Worm (Caenorhabditis elegans): Measurements from ENCODE around the gene odr-4.

The odr-4 gene

DNA sequence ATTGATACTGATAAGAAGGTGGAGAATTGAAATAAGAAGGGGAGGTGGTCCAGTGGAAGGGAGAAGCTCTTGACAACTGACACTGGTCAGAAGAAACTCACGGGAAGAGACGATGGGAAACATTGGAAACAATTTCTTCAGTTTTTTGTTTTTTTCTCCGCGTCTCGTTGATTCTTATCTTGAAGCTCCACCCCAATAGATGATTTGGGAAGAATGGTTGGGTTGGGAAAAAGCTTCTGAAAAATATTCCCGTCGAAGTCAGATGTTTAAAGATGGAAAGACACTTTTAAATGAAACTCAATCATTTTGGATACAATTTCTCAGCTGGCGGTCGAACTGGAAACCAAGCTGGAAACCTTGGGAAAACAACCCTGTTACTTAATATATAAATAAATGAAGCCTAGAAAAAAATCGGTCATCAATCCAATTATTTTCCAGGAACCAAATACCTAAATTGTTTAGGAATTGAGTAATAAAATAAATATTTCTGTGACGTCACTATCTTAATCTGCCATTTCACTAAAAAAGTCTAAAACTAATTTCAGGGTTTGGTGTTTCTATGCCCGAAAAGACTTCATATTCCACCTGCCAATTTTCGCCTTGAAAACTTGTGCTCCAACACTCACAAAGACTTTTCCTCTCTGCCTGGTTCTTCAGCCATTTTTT, at the start of gene odr-4, which contains the start of gene Y102E9.5:
odr-4 (plus strand) TSS at position 616 of the 666 bp plus-strand sequence.
Y102E9.5 (minus strand) TSS at position 101 of the 666 bp plus-strand sequence.
- TF ChIP-seq hmg-11 (tag; optimal IDR thresholded peaks at IDR 0.05) (no peak), nhr-28 (tag; optimal IDR thresholded peaks at IDR 0.05) (no peak), fkh-10 (GFP tag; optimal IDR thresholded peaks at IDR 0.05) (no peak)

DNA sequence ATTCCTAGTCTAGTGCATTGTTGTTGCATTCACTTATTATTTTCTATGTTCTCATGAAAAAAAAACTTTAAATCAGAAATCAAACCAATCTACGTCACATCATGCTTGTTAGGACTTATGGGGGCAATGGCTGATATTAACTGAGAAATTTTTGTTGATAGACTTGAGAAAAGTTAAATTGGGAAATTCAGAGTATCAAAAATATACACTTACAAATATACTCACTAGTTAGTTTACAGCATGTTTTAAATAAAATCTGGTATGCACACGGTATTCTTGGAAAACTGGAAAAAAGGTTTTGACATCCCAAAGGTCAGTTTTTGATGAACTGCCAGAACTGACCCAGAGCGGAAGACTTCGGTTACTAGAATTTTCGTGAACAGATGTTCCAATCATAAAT, 49.6 kb upstream of the odr-4 start:
- TF ChIP-seq aly-2 (tag; optimal IDR thresholded peaks at IDR 0.05) = no peak

DNA sequence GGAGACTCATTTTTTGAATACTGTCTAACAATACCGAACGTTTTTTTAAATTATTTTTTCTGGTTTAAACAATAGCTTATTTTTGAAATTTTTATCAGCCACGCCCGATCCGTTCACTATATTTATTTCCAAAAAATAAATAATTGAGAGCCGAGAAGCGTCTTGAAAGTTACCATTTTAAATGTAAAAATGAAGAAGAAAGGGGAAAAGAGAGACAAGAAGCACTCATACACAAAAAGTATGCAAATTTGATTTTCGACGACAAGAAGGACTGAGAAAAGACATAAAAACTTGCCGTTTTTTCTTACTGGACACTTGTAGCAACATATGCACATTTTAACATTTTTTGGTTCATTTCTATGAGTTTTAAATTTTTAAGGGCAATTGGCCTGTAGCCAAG, 48.8 kb upstream of the odr-4 start:
- TF ChIP-seq fkh-10 (GFP tag; optimal IDR thresholded peaks at IDR 0.05) (peak; percentile 79), pqm-1 (tag; optimal IDR thresholded peaks at IDR 0.05) (no peak), elt-2 (tag; optimal IDR thresholded peaks at IDR 0.05) (no peak), hmg-11 (tag; optimal IDR thresholded peaks at IDR 0.05) (no peak), mml-1 (tag; optimal IDR thresholded peaks at IDR 0.05) (no peak), ceh-82 (tag; optimal IDR thresholded peaks at IDR 0.05) (no peak), elt-3 (tag; optimal IDR thresholded peaks at IDR 0.05) (no peak)

DNA sequence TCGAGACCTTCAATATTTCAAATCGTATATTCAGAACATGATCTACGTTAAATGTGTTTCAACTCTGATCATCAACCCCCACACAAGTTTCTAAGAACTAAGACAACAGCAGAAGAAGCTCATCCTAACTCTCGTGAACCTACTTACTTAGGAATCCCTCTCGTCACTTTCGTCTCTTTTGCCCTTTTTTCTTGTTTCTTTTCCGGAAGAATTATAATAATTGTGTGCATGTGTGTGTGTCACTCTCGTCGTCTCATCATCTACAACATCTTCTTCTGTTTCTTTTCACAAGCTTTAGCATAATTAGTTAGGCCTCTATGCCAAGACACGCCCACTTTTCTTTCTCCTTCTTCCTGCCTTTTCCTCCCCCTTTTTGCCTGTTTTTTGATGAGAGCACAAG, 40.1 kb upstream of the odr-4 start:
- TF ChIP-seq unc-39 (tag; optimal IDR thresholded peaks at IDR 0.05) (no peak), nhr-237 (tag; optimal IDR thresholded peaks at IDR 0.05) (no peak), nfya-1 (tag; optimal IDR thresholded peaks at IDR 0.05; ENCODE audit: insufficient read depth) (peak; percentile 19), lin-39 (tag; optimal IDR thresholded peaks at IDR 0.05) (no peak), pqm-1 (tag; optimal IDR thresholded peaks at IDR 0.05) (no peak)

DNA sequence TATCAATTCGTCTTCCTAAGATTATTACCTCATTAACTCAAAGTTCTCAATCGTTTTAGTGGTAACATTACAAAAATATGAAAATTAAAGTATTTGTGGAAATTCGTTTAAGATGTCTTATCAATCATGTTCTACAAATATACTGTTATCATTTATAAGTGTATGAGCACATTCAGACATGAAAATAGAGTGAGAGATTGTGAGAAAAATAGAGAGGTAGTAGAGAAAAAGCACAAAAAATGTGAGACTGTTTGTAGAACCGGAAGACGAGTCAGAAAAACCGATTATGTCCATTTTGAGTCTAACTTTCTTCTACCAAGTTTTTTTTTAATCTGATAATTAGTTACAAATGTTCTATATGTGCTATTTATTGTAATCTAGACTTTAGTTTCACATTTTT, 37.3 kb upstream of the odr-4 start:
- TF ChIP-seq hmg-11 (tag; optimal IDR thresholded peaks at IDR 0.05) (no peak), mdl-1 (tag; optimal IDR thresholded peaks at IDR 0.05) (no peak), jun-1 (tag; optimal IDR thresholded peaks at IDR 0.05) (peak; percentile 7), elt-2 (tag; optimal IDR thresholded peaks at IDR 0.05) (peak; percentile 88), pqm-1 (tag; optimal IDR thresholded peaks at IDR 0.05) (peak; percentile 92)

DNA sequence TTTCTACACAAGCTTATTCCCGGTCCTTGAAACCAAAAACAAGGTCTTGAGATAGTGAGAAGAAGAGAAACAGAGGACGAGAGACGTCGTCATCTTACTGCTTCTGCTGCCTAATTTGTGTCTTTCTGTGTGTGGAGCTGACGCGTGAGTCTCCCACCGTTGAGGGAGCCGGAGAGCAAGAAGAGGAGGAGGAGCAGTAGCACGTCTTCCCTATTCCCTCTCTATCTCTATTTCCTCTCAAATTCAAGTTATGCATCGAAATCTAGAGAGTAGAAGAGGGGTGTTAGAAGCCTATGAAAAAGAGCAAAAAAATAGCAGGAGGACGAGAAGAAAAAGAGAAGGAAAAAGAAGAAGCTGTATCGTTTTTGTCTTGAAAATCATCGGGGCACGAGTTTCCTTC, 35.4 kb upstream of the odr-4 start:
- no peak for TF ChIP-seq pha-4 (tag; optimal IDR thresholded peaks at IDR 0.05)
- TF ChIP-seq nhr-11 (tag; optimal IDR thresholded peaks at IDR 0.05) = no peak
- no peak for TF ChIP-seq lsy-12 (tag; optimal IDR thresholded peaks at IDR 0.05)
- no peak for TF ChIP-seq pqm-1 (tag; optimal IDR thresholded peaks at IDR 0.05)
- TF ChIP-seq ceh-82 (tag; optimal IDR thresholded peaks at IDR 0.05) = no peak
- TF ChIP-seq ceh-16 (tag; optimal IDR thresholded peaks at IDR 0.05) = no peak
- no peak for TF ChIP-seq skn-1 (tag; optimal IDR thresholded peaks at IDR 0.05)
- no peak for TF ChIP-seq nhr-23 (tag; optimal IDR thresholded peaks at IDR 0.05)
- TF ChIP-seq ztf-11 (tag; optimal IDR thresholded peaks at IDR 0.05) = no peak
- peak; percentile 5 for TF ChIP-seq unc-62 (GFP tag; optimal IDR thresholded peaks at IDR 0.05)
- no peak for TF ChIP-seq sea-2 (GFP tag; optimal IDR thresholded peaks at IDR 0.05)
- TF ChIP-seq mdl-1 (tag; optimal IDR thresholded peaks at IDR 0.05) = peak; percentile 17
- no peak for TF ChIP-seq nhr-67 (tag; optimal IDR thresholded peaks at IDR 0.05)
- TF ChIP-seq ama-1 (optimal IDR thresholded peaks at IDR 0.05) = no peak
- TF ChIP-seq nhr-77 (tag; optimal IDR thresholded peaks at IDR 0.05) = no peak
- TF ChIP-seq fkh-2 (tag; optimal IDR thresholded peaks at IDR 0.05) = no peak
- no peak for TF ChIP-seq elt-3 (tag; optimal IDR thresholded peaks at IDR 0.05)
- TF ChIP-seq nhr-76 (tag; optimal IDR thresholded peaks at IDR 0.05) = no peak
- no peak for TF ChIP-seq ztf-4 (tag; optimal IDR thresholded peaks at IDR 0.05)
- TF ChIP-seq tbx-2 (tag; optimal IDR thresholded peaks at IDR 0.05) = no peak
- no peak for TF ChIP-seq mml-1 (tag; optimal IDR thresholded peaks at IDR 0.05)
- no peak for TF ChIP-seq egl-27 (tag; optimal IDR thresholded peaks at IDR 0.05)
- TF ChIP-seq nhr-12 (tag; optimal IDR thresholded peaks at IDR 0.05) = no peak
- TF ChIP-seq ZK546.5 (tag; optimal IDR thresholded peaks at IDR 0.05) = no peak
- TF ChIP-seq R02D3.7 (tag; optimal IDR thresholded peaks at IDR 0.05) = no peak
- TF ChIP-seq nhr-43 (tag; optimal IDR thresholded peaks at IDR 0.05; ENCODE audit: poor library complexity, severe bottlenecking) = no peak
- TF ChIP-seq elt-1 (tag; optimal IDR thresholded peaks at IDR 0.05) = no peak
- no peak for TF ChIP-seq elt-2 (tag; optimal IDR thresholded peaks at IDR 0.05)
- TF ChIP-seq nhr-25 (tag; optimal IDR thresholded peaks at IDR 0.05) = no peak
- TF ChIP-seq aly-2 (tag; optimal IDR thresholded peaks at IDR 0.05) = no peak
- peak; percentile 67 for TF ChIP-seq nfya-1 (tag; optimal IDR thresholded peaks at IDR 0.05; ENCODE audit: insufficient read depth)
- no peak for TF ChIP-seq unc-39 (tag; optimal IDR thresholded peaks at IDR 0.05)
- TF ChIP-seq egl-5 (tag; optimal IDR thresholded peaks at IDR 0.05) = no peak
- no peak for TF ChIP-seq daf-12 (tag; optimal IDR thresholded peaks at IDR 0.05)
- TF ChIP-seq eor-1 (tag; optimal IDR thresholded peaks at IDR 0.05) = no peak
- TF ChIP-seq lin-15B (tag; optimal IDR thresholded peaks at IDR 0.05) = peak; percentile 2

All from whole organism, L3 larva.